Fruit fly (Drosophila melanogaster) whole organism, embryonic: ENCODE data around the gene Cht5.

Source experiments
- Awh ChIP-seq: fragments of 200-800 bp; sonication (Bioruptor generic); IDR thresholded peaks from 2 replicates; pipeline ENCODE4, ENCODE4 v1.3.6; 2022; ENCODE audit warnings: missing biosample characterization, missing genetic modification characterization
- BEAF-32 ChIP-seq: fragments of 200-800 bp; sonication (Bioruptor generic); optimal IDR thresholded peaks from 3 replicates; lab custom pipeline; 2017; ENCODE audit warnings: missing biosample characterization, missing genetic modification characterization, mild to moderate bottlenecking, moderate library complexity, missing genetic modification reagents
- Bdp1 ChIP-seq: fragments of 200-800 bp; sonication (Bioruptor generic); optimal IDR thresholded peaks from 3 replicates; lab custom pipeline; 2016; ENCODE audit warnings: missing biosample characterization, missing genetic modification characterization
- CG11085 ChIP-seq: fragments of 200-800 bp; sonication (Bioruptor generic); IDR thresholded peaks from 2 replicates; pipeline ENCODE4 v1.3.6; 2022; ENCODE audit warnings: missing biosample characterization, missing genetic modification characterization
- CG12769 ChIP-seq: fragments of 200-800 bp; sonication (Bioruptor generic); optimal IDR thresholded peaks from 2 replicates; lab custom pipeline; 2019; ENCODE audit warnings: missing biosample characterization, mild to moderate bottlenecking, missing genetic modification characterization, moderate library complexity
- CG13894 ChIP-seq: fragments of 200-800 bp; sonication (Bioruptor generic); optimal IDR thresholded peaks from 3 replicates; lab custom pipeline; 2018; ENCODE audit warnings: missing biosample characterization, mild to moderate bottlenecking, missing genetic modification characterization, moderate library complexity
- CG14860 ChIP-seq: fragments of 200-800 bp; sonication (Bioruptor generic); IDR thresholded peaks from 3 replicates; pipeline ENCODE4 v1.3.6; 2022; ENCODE audit warnings: missing biosample characterization, missing genetic modification characterization; ENCODE audit not compliant: partially characterized antibody
- CG16813 ChIP-seq: fragments of 200-800 bp; sonication (Bioruptor generic); IDR thresholded peaks from 3 replicates; pipeline ENCODE4 v1.3.6; 2022; ENCODE audit warnings: missing biosample characterization, missing genetic modification characterization; ENCODE audit not compliant: partially characterized antibody
- CG1832 ChIP-seq: fragments of 200-800 bp; sonication (Bioruptor generic); optimal IDR thresholded peaks from 2 replicates; lab custom pipeline; 2017; ENCODE audit warnings: missing biosample characterization, mild to moderate bottlenecking, missing genetic modification characterization, inconsistent platforms
- CG18599 ChIP-seq: fragments of 200-800 bp; sonication (Bioruptor generic); optimal IDR thresholded peaks from 3 replicates; lab custom pipeline; 2017; ENCODE audit warnings: missing biosample characterization, missing genetic modification characterization, mild to moderate bottlenecking, moderate library complexity, missing genetic modification reagents
- CG2129 ChIP-seq: fragments of 200-800 bp; sonication (Bioruptor generic); IDR thresholded peaks from 2 replicates; pipeline ENCODE4 v1.3.6; 2022; ENCODE audit warnings: missing biosample characterization, missing genetic modification characterization; ENCODE audit not compliant: partially characterized antibody
- CG3065 ChIP-seq: fragments of 200-800 bp; sonication (Bioruptor generic); optimal IDR thresholded peaks from 2 replicates; lab custom pipeline; 2016; ENCODE audit warnings: missing biosample characterization, missing genetic modification characterization
- CG32772 ChIP-seq: fragments of 200-800 bp; sonication (Bioruptor generic); IDR thresholded peaks from 2 replicates; pipeline ENCODE4 v1.3.6; 2022; ENCODE audit warnings: missing biosample characterization, missing genetic modification characterization
- CG34224 ChIP-seq: fragments of 200-800 bp; sonication (Bioruptor generic); IDR thresholded peaks from 3 replicates; pipeline ENCODE4 v1.3.6; 2022; ENCODE audit warnings: missing biosample characterization, missing genetic modification characterization; ENCODE audit not compliant: partially characterized antibody
- CG42726 ChIP-seq: fragments of 200-800 bp; sonication (Bioruptor generic); IDR thresholded peaks from 2 replicates; pipeline ENCODE4 v1.3.6; 2022; ENCODE audit warnings: missing biosample characterization, missing genetic modification characterization; ENCODE audit not compliant: partially characterized antibody
- CG6175 ChIP-seq: fragments of 200-800 bp; sonication (Bioruptor generic); IDR thresholded peaks from 3 replicates; pipeline ENCODE4 v1.3.6; 2022; ENCODE audit warnings: missing biosample characterization, missing genetic modification characterization
- CG6654 ChIP-seq: fragments of 200-800 bp; sonication (Bioruptor generic); optimal IDR thresholded peaks from 2 replicates; lab custom pipeline; 2017; ENCODE audit warnings: missing biosample characterization, mild to moderate bottlenecking, missing genetic modification characterization
- CG6791 ChIP-seq: fragments of 200-800 bp; sonication (Bioruptor generic); IDR thresholded peaks from 3 replicates; pipeline ENCODE4 v1.3.6; 2022; ENCODE audit warnings: missing biosample characterization, missing genetic modification characterization; ENCODE audit not compliant: partially characterized antibody
- CG7963 ChIP-seq: fragments of 200-800 bp; sonication (Bioruptor generic); IDR thresholded peaks from 3 replicates; pipeline ENCODE4 v1.3.6; 2022; ENCODE audit warnings: missing biosample characterization, missing genetic modification characterization; ENCODE audit not compliant: partially characterized antibody
- Camta ChIP-seq: fragments of 200-800 bp; sonication (Bioruptor generic); optimal IDR thresholded peaks from 2 replicates; lab custom pipeline; 2016; ENCODE audit warnings: missing biosample characterization, missing genetic modification characterization
- HLH4C ChIP-seq: fragments of 200-800 bp; sonication (Bioruptor generic); IDR thresholded peaks from 3 replicates; pipeline ENCODE4 v1.3.6; 2022; ENCODE audit warnings: missing biosample characterization, missing genetic modification characterization; ENCODE audit not compliant: partially characterized antibody
- HLH54F ChIP-seq: fragments of 200-800 bp; sonication (Bioruptor generic); optimal IDR thresholded peaks from 3 replicates; lab custom pipeline; 2016; ENCODE audit warnings: missing biosample characterization, missing genetic modification characterization
- Hey ChIP-seq: fragments of 200-800 bp; sonication (Bioruptor generic); optimal IDR thresholded peaks from 3 replicates; lab custom pipeline; 2018; ENCODE audit warnings: missing biosample characterization, mild to moderate bottlenecking, missing genetic modification characterization
- Hr39 ChIP-seq: fragments of >200 bp; optimal IDR thresholded peaks from 2 replicates; lab custom pipeline; 2017
- Med ChIP-seq: fragments of 200-800 bp; sonication (Bioruptor generic); peaks from one replicate; lab custom pipeline; 2016; ENCODE audit warnings: missing biosample characterization, missing genetic modification characterization, mild to moderate bottlenecking, inconsistent platforms, moderate library complexity
- Taf1 ChIP-seq: fragments of 200-800 bp; sonication (Bioruptor generic); IDR thresholded peaks from 2 replicates; pipeline ENCODE4 v1.3.6; 2022; ENCODE audit warnings: missing biosample characterization, missing genetic modification characterization
- Trl ChIP-seq, 3 experiments: fragments of >200 bp in 2 of 3; fragments of 200-800 bp in 1 of 3; sonication (Bioruptor generic) in 1 of 3; optimal IDR thresholded peaks; 2 replicates in 1 of 3; 3 replicates in 2 of 3; lab custom pipeline; 2016 to 2017; ENCODE audit warnings: missing biosample characterization in 1 of 3, missing genetic modification characterization in 1 of 3
- YL-1 ChIP-seq: fragments of 200-800 bp; sonication (Bioruptor generic); optimal IDR thresholded peaks from 3 replicates; lab custom pipeline; 2017; ENCODE audit warnings: missing biosample characterization, mild to moderate bottlenecking, missing genetic modification characterization
- ato ChIP-seq: fragments of 200-800 bp; sonication (Bioruptor generic); IDR thresholded peaks from 2 replicates; pipeline ENCODE4 v1.3.6; 2022; ENCODE audit warnings: missing biosample characterization, missing genetic modification characterization; ENCODE audit not compliant: partially characterized antibody
- bbx ChIP-seq: fragments of 200-800 bp; sonication (Bioruptor generic); IDR thresholded peaks from 2 replicates; pipeline ENCODE4 v1.3.6; 2022; ENCODE audit warnings: missing biosample characterization, missing genetic modification characterization; ENCODE audit not compliant: partially characterized antibody
- chinmo ChIP-seq: fragments of 200-800 bp; sonication (Bioruptor generic); IDR thresholded peaks from 4 replicates; pipeline ENCODE4 v1.3.6; 2022; ENCODE audit warnings: missing biosample characterization, missing genetic modification characterization; ENCODE audit not compliant: partially characterized antibody
- ci ChIP-seq: fragments of 200-800 bp; sonication (Bioruptor generic); IDR thresholded peaks from 3 replicates; pipeline ENCODE4 v1.3.6; 2022; ENCODE audit warnings: missing biosample characterization, missing genetic modification characterization
- fu2 ChIP-seq: fragments of 200-800 bp; sonication (Bioruptor generic); optimal IDR thresholded peaks from 2 replicates; lab custom pipeline; 2016; ENCODE audit warnings: missing biosample characterization, missing genetic modification characterization
- gcm ChIP-seq: fragments of 200-800 bp; sonication (Bioruptor generic); optimal IDR thresholded peaks from 2 replicates; lab custom pipeline; 2019; ENCODE audit warnings: missing biosample characterization, mild to moderate bottlenecking, missing genetic modification characterization, moderate library complexity
- hb ChIP-seq: fragments of 200-800 bp; sonication (Bioruptor generic); IDR thresholded peaks from 3 replicates; pipeline ENCODE4 v1.3.6; 2022; ENCODE audit warnings: missing biosample characterization, missing genetic modification characterization; ENCODE audit not compliant: partially characterized antibody
- klu ChIP-seq: fragments of 200-800 bp; sonication (Bioruptor generic); IDR thresholded peaks from 2 replicates; pipeline ENCODE4 v1.3.6; 2022; ENCODE audit warnings: missing biosample characterization, missing genetic modification characterization
- kni ChIP-seq: fragments of 200-800 bp; sonication (Bioruptor generic); optimal IDR thresholded peaks from 3 replicates; lab custom pipeline; 2017; ENCODE audit warnings: mild to moderate bottlenecking, missing biosample characterization, missing genetic modification reagents, missing genetic modification characterization
- maf-S ChIP-seq: fragments of 200-800 bp; sonication (Bioruptor generic); optimal IDR thresholded peaks from 2 replicates; lab custom pipeline; 2016; ENCODE audit warnings: missing biosample characterization, missing genetic modification characterization
- nerfin-2 ChIP-seq: fragments of 200-800 bp; sonication (Bioruptor generic); IDR thresholded peaks from 2 replicates; pipeline ENCODE4 v1.3.6; 2022; ENCODE audit warnings: missing biosample characterization, missing genetic modification characterization; ENCODE audit not compliant: partially characterized antibody
- pita ChIP-seq: fragments of 200-800 bp; sonication (Bioruptor generic); optimal IDR thresholded peaks from 2 replicates; lab custom pipeline; 2017; ENCODE audit warnings: missing biosample characterization, mild to moderate bottlenecking, missing genetic modification characterization
- pnt ChIP-seq: fragments of 200-800 bp; sonication (Bioruptor generic); optimal IDR thresholded peaks from 3 replicates; lab custom pipeline; 2016; ENCODE audit warnings: missing biosample characterization, missing genetic modification characterization
- prd ChIP-seq, 3 experiments: fragments of >200 bp in 2 of 3; fragments of 200-800 bp in 1 of 3; sonication (Bioruptor generic) in 1 of 3; optimal IDR thresholded peaks in 2 of 3; IDR thresholded peaks in 1 of 3; 2 replicates in 2 of 3; 3 replicates in 1 of 3; pipeline versions ENCODE4 v1.3.6 to Lab custom; 2017 to 2022; ENCODE audit warnings: missing biosample characterization in 1 of 3, missing genetic modification characterization in 1 of 3
- sens ChIP-seq: fragments of 200-800 bp; sonication (Bioruptor generic); peaks from one replicate; lab custom pipeline; 2016; ENCODE audit warnings: missing biosample characterization, missing genetic modification characterization
- sna ChIP-seq: fragments of 200-800 bp; sonication (Bioruptor generic); IDR thresholded peaks from 2 replicates; pipeline ENCODE4 v1.3.6; 2022; ENCODE audit warnings: missing biosample characterization, missing genetic modification characterization; ENCODE audit not compliant: partially characterized antibody
- tna ChIP-seq: fragments of 200-800 bp; sonication (Bioruptor generic); IDR thresholded peaks from 2 replicates; pipeline ENCODE4 v1.3.6; 2022; ENCODE audit warnings: missing biosample characterization, missing genetic modification characterization; ENCODE audit not compliant: partially characterized antibody
- trh ChIP-seq: fragments of 200-800 bp; sonication (Bioruptor generic); optimal IDR thresholded peaks from 2 replicates; lab custom pipeline; 2016; ENCODE audit warnings: missing biosample characterization, missing genetic modification characterization
- vnd ChIP-seq: fragments of 200-800 bp; sonication (Bioruptor generic); IDR thresholded peaks from 3 replicates; pipeline ENCODE4 v1.3.6; 2022; ENCODE audit warnings: missing biosample characterization, missing genetic modification characterization; ENCODE audit not compliant: partially characterized antibody

Cht5 gene

dm6 chr3R:13797823-13798446 is 30.6 kb downstream of the Cht5 start (continued):
- TF ChIP-seq BEAF-32 (GFP tag; lab: Kevin White, UChicago) (no peak), HLH54F (GFP tag; lab: Kevin White, UChicago) (no peak), CG1832 (GFP tag; lab: Kevin White, UChicago) (peak; percentile 27), Camta (no peak), Trl (optimal IDR thresholded peaks at IDR 0.05; lab: Kevin White, UChicago) (no peak), Trl (GFP tag; optimal IDR thresholded peaks at IDR 0.05; lab: Kevin White, UChicago) (no peak), sens (GFP tag; lab: Kevin White, UChicago) (peak; percentile 45), CG6654 (GFP tag; lab: Kevin White, UChicago) (no peak), ato (GFP tag; lab: Robert Waterston, UW) (peak; percentile 46; the same call in 1 of the 2 replicates), CG14860 (peak; percentile 75), HLH4C (GFP tag; lab: Robert Waterston, UW) (peak; percentile 66), tna (GFP tag; lab: Robert Waterston, UW) (peak; percentile 73), CG12769 (tag; lab: Kevin White, UChicago) (no peak), maf-S (GFP tag; lab: Kevin White, UChicago) (no peak), CG2129 (GFP tag; lab: Robert Waterston, UW) (peak; percentile 40; the same call in 1 of the 2 replicates), Taf1 (GFP tag; lab: Robert Waterston, UW) (no peak), Hr39 (no peak), CG34224 (GFP tag; lab: Robert Waterston, UW) (peak; percentile 50; the same call in 2 of the 3 replicates), chinmo (GFP tag; lab: Robert Waterston, UW) (peak; percentile 50; the same call in 1 of the 4 replicates), CG7963 (GFP tag; lab: Robert Waterston, UW) (peak; percentile 68), CG3065 (GFP tag; lab: Kevin White, UChicago) (no peak), sna (GFP tag; lab: Robert Waterston, UW) (peak; percentile 67), nerfin-2 (GFP tag; lab: Robert Waterston, UW) (peak; percentile 79), CG42726 (peak; percentile 59; the same call in 1 of the 2 replicates), CG13894 (tag; lab: Kevin White, UChicago) (no peak), pnt (GFP tag; lab: Kevin White, UChicago) (no peak), kni (GFP tag; lab: Kevin White, UChicago) (no peak), Bdp1 (peak; percentile 97), gcm (GFP tag; lab: Kevin White, UChicago) (no peak), klu (GFP tag; lab: Robert Waterston, UW) (no peak), CG6175 (GFP tag; lab: Robert Waterston, UW) (no peak), CG18599 (GFP tag; lab: Kevin White, UChicago) (no peak), CG16813 (GFP tag; lab: Robert Waterston, UW) (peak; percentile 86), ci (0 out of 3 replicates have a peak, but pooled peaks have one; percentile 12), vnd (GFP tag; lab: Robert Waterston, UW) (peak; percentile 65), CG6791 (GFP tag; lab: Robert Waterston, UW) (peak; percentile 82), hb (peak; percentile 72; the same call in 2 of the 3 replicates), CG32772 (GFP tag; lab: Robert Waterston, UW) (no peak), bbx (GFP tag; lab: Robert Waterston, UW) (peak; percentile 82), trh (GFP tag; lab: Kevin White, UChicago) (no peak), YL-1 (GFP tag; lab: Kevin White, UChicago) (no peak), pita (GFP tag; lab: Kevin White, UChicago) (no peak), CG11085 (GFP tag; lab: Robert Waterston, UW) (no peak), Awh (GFP tag; lab: Robert Waterston, UW) (no peak), Hey (tag; lab: Kevin White, UChicago) (no peak), fu2 (GFP tag; lab: Kevin White, UChicago) (no peak), Med (peak; percentile 28), prd (optimal IDR thresholded peaks at IDR 0.05; lab: Kevin White, UChicago) (no peak), prd (GFP tag; IDR thresholded peaks at IDR 0.05; lab: Robert Waterston, UW) (no peak)
